Worm (Caenorhabditis elegans): Measurements from ENCODE around the gene ZK1010.8.

ce11 chrIII:13024281-13024680, 23.8 kb upstream of the ZK1010.8 start, which contains the start of gene cyp-13A12:
- TF ChIP-seq ztf-11 (tag; optimal IDR thresholded peaks at IDR 0.05), result no peak
- TF ChIP-seq mdl-1 (tag; optimal IDR thresholded peaks at IDR 0.05), result no peak
- no peak for TF ChIP-seq jun-1 (tag; optimal IDR thresholded peaks at IDR 0.05)
- no peak for TF ChIP-seq dpl-1 (GFP tag; optimal IDR thresholded peaks at IDR 0.05)
- TF ChIP-seq aly-2 (tag; optimal IDR thresholded peaks at IDR 0.05), result no peak
- no peak for TF ChIP-seq skn-1 (tag; optimal IDR thresholded peaks at IDR 0.05)
- TF ChIP-seq C16A3.4 (tag; optimal IDR thresholded peaks at IDR 0.05), result no peak
- no peak for TF ChIP-seq C34B4.2 (tag; optimal IDR thresholded peaks at IDR 0.05)
